Worm (Caenorhabditis elegans) whole organism, L4 larva: ENCODE results near the gene T27A10.5.

Experiments used
- R02D3.7 ChIP-seq: fragments of 150-350 bp; sonication (generic microtip); optimal IDR thresholded peaks from 3 replicates; lab custom pipeline; 2014; ENCODE audit warnings: missing biosample characterization, missing genetic modification characterization
- ceh-62 ChIP-seq: sonication (generic microtip); optimal IDR thresholded peaks from 2 replicates; lab custom pipeline; 2017; ENCODE audit warnings: missing biosample characterization, missing genetic modification characterization
- ceh-82 ChIP-seq: sonication (generic microtip); optimal IDR thresholded peaks from 2 replicates; lab custom pipeline; 2017; ENCODE audit warnings: missing biosample characterization, missing genetic modification characterization
- ctbp-1 ChIP-seq: fragments of 200-800 bp; sonication (Bioruptor generic); IDR thresholded peaks from 2 replicates; pipeline ENCODE4 v1.3.6; 2022; ENCODE audit warnings: missing genetic modification reagents, missing genetic modification characterization, missing compliant biosample characterization
- daf-16 ChIP-seq, 3 experiments: sonication (generic microtip); optimal IDR thresholded peaks; 2 replicates each; lab custom pipeline; 2016 to 2017; ENCODE audit warnings: missing genetic modification characterization in 3 of 3, missing genetic modification reagents in 3 of 3, mild to moderate bottlenecking in 2 of 3, missing compliant biosample characterization in 2 of 3, missing biosample characterization in 1 of 3, moderate library complexity in 1 of 3
- hlh-30 ChIP-seq: sonication (generic microtip); optimal IDR thresholded peaks from 2 replicates; lab custom pipeline; 2017; ENCODE audit warnings: antibody characterized with exemption, mild to moderate bottlenecking, missing genetic modification characterization, missing compliant biosample characterization; ENCODE audit not compliant: insufficient read depth
- lir-3 ChIP-seq: sonication (generic microtip); optimal IDR thresholded peaks from 2 replicates; lab custom pipeline; 2016; ENCODE audit warnings: mild to moderate bottlenecking, missing genetic modification characterization, missing compliant biosample characterization
- lsy-2 ChIP-seq, 2 experiments: fragments of 150-350 bp in 1 of 2; sonication (generic microtip) in 1 of 2; optimal IDR thresholded peaks; 2 replicates each; lab custom pipeline; 2014 to 2017; ENCODE audit warnings: missing biosample characterization in 2 of 2, missing genetic modification characterization in 2 of 2
- mdl-1 ChIP-seq, 2 experiments: fragments of 150-350 bp in 1 of 2; sonication (generic microtip) in 1 of 2; optimal IDR thresholded peaks; 2 replicates each; lab custom pipeline; 2014 to 2017; ENCODE audit warnings: missing biosample characterization in 2 of 2, missing genetic modification characterization in 2 of 2
- nhr-111 ChIP-seq: fragments of 200-800 bp; sonication (Bioruptor generic); optimal IDR thresholded peaks from 2 replicates; lab custom pipeline; 2018; ENCODE audit warnings: mild to moderate bottlenecking, missing genetic modification characterization, missing compliant biosample characterization
- nhr-76 ChIP-seq: fragments of 150-350 bp; optimal IDR thresholded peaks from 2 replicates; lab custom pipeline; 2014; ENCODE audit warnings: missing biosample characterization, missing genetic modification characterization
- unc-62 ChIP-seq, 3 experiments: fragments of 150-350 bp in 1 of 3; sonication (generic microtip); optimal IDR thresholded peaks in 2 of 3; peaks in 1 of 3; 1 replicate in 1 of 3; 2 replicates in 2 of 3; lab custom pipeline; 2014 to 2017; ENCODE audit warnings: missing biosample characterization in 3 of 3, missing genetic modification characterization in 3 of 3, missing genetic modification reagents in 3 of 3, missing genotype in 1 of 3
- zip-2 ChIP-seq: fragments of 150-350 bp; optimal IDR thresholded peaks from 2 replicates; lab custom pipeline; 2014; ENCODE audit warnings: missing biosample characterization, missing genetic modification characterization

- TF ChIP-seq lsy-2 (tag; optimal IDR thresholded peaks at IDR 0.05; lab: Kevin White, UChicago) = no peak
- TF ChIP-seq zip-2 (tag; lab: Kevin White, UChicago) = no peak
- no peak for TF ChIP-seq ctbp-1 (GFP tag; lab: Robert Waterston, UW)
- no peak for TF ChIP-seq hlh-30 (tag; lab: Kevin White, UChicago)
- no peak for TF ChIP-seq ceh-82
- no peak for TF ChIP-seq unc-62 (GFP tag; optimal IDR thresholded peaks at IDR 0.05 in 1 of 2; lab: Kevin White, UChicago)
- no peak for TF ChIP-seq unc-62 (tag; optimal IDR thresholded peaks at IDR 0.05; lab: Kevin White, UChicago)
- no peak for TF ChIP-seq nhr-76 (tag; lab: Kevin White, UChicago)
- TF ChIP-seq daf-16 (GFP tag; optimal IDR thresholded peaks at IDR 0.05; lab: Kevin White, UChicago) = no peak
- no peak for TF ChIP-seq daf-16 (tag; optimal IDR thresholded peaks at IDR 0.05; lab: Kevin White, UChicago)
- no peak for TF ChIP-seq R02D3.7
- no peak for TF ChIP-seq lir-3 (tag; lab: Kevin White, UChicago)
- no peak for TF ChIP-seq nhr-111 (GFP tag; lab: Kevin White, UChicago)
- TF ChIP-seq mdl-1 (tag; optimal IDR thresholded peaks at IDR 0.05; lab: Kevin White, UChicago) = no peak
- no peak for TF ChIP-seq ceh-62 (tag; lab: Kevin White, UChicago)
These were observed 12.2 kb upstream of the T27A10.5 start, which contains the start of gene T27A10.2 for ce11 chrX:3585625-3586024.
